Worm (Caenorhabditis elegans) whole organism, young adult: Measurements from ENCODE around the gene btb-22.

ENCODE experiments used
- B0035.1 ChIP-seq: sonication (generic microtip); optimal IDR thresholded peaks from 2 replicates; lab custom pipeline; 2016; ENCODE audit warnings: missing genetic modification characterization, mild to moderate bottlenecking, missing compliant biosample characterization, missing genotype, missing genetic modification reagents
- B0261.1 ChIP-seq: sonication (generic microtip); optimal IDR thresholded peaks from 2 replicates; lab custom pipeline; 2016; ENCODE audit warnings: mild to moderate bottlenecking, missing genetic modification characterization, moderate library complexity, missing compliant biosample characterization
- C17E4.6 ChIP-seq: fragments of 200-800 bp; sonication (Bioruptor generic); IDR thresholded peaks from 2 replicates; pipeline ENCODE4 v1.3.6; 2022; ENCODE audit warnings: missing genetic modification reagents, missing genetic modification characterization, missing compliant biosample characterization
- F22D6.2 ChIP-seq: sonication (generic microtip); optimal IDR thresholded peaks from 2 replicates; lab custom pipeline; 2016; ENCODE audit warnings: mild to moderate bottlenecking, missing genetic modification characterization, missing compliant biosample characterization
- F23B12.7 ChIP-seq: sonication (generic microtip); optimal IDR thresholded peaks from 2 replicates; lab custom pipeline; 2017; ENCODE audit warnings: missing genetic modification characterization, mild to moderate bottlenecking, missing compliant biosample characterization, antibody characterized with exemption, moderate library complexity; ENCODE audit not compliant: insufficient read depth
- F33H1.4 ChIP-seq: fragments of 200-800 bp; sonication (Bioruptor generic); IDR thresholded peaks from 2 replicates; pipeline ENCODE4 v1.3.6; 2022; ENCODE audit warnings: missing genetic modification reagents, missing genetic modification characterization, missing compliant biosample characterization
- F49E8.2 ChIP-seq: sonication (generic microtip); optimal IDR thresholded peaks from 3 replicates; lab custom pipeline; 2017; ENCODE audit warnings: missing genetic modification characterization, mild to moderate bottlenecking, missing compliant biosample characterization, antibody characterized with exemption, moderate library complexity; ENCODE audit not compliant: insufficient read depth
- F57A8.1 ChIP-seq: fragments of 200-800 bp; sonication (Bioruptor generic); optimal IDR thresholded peaks from 2 replicates; lab custom pipeline; 2018; ENCODE audit warnings: mild to moderate bottlenecking, missing genetic modification characterization, moderate library complexity, missing compliant biosample characterization
- K12H6.12 ChIP-seq: fragments of 200-800 bp; sonication (Bioruptor generic); optimal IDR thresholded peaks from 2 replicates; lab custom pipeline; 2018; ENCODE audit warnings: mild to moderate bottlenecking, missing genetic modification characterization, missing compliant biosample characterization
- T07F8.4 ChIP-seq: sonication (generic microtip); optimal IDR thresholded peaks from 2 replicates; lab custom pipeline; 2016; ENCODE audit warnings: mild to moderate bottlenecking, missing genetic modification characterization, moderate library complexity, missing compliant biosample characterization
- Y53G8AR.9 ChIP-seq: fragments of 200-800 bp; sonication (Bioruptor generic); conservative IDR thresholded peaks from 2 replicates; pipeline ENCODE4 v1.3.6; 2022; ENCODE audit warnings: missing genetic modification reagents, missing genetic modification characterization, missing compliant biosample characterization
- Y56A3A.18 ChIP-seq: fragments of 200-800 bp; sonication (Bioruptor generic); IDR thresholded peaks from 2 replicates; pipeline ENCODE4 v1.3.6; 2022; ENCODE audit warnings: missing genetic modification reagents, missing genetic modification characterization, missing compliant biosample characterization
- Y67H2A.10 ChIP-seq: fragments of 200-800 bp; sonication (Bioruptor generic); conservative IDR thresholded peaks from 2 replicates; pipeline ENCODE4 v1.3.6; 2022; ENCODE audit warnings: missing genetic modification reagents, missing genetic modification characterization, missing compliant biosample characterization
- aptf-3 ChIP-seq: fragments of 200-800 bp; sonication (Bioruptor generic); IDR thresholded peaks from 2 replicates; pipeline ENCODE4 v1.3.6; 2022; ENCODE audit warnings: missing genetic modification characterization, missing compliant biosample characterization
- attf-3 ChIP-seq: fragments of 200-800 bp; sonication (Bioruptor generic); conservative IDR thresholded peaks from 2 replicates; pipeline ENCODE4 v1.3.6; 2022; ENCODE audit warnings: missing genetic modification reagents, missing genetic modification characterization, missing compliant biosample characterization
- ccch-3 ChIP-seq: fragments of 200-800 bp; sonication (Bioruptor generic); optimal IDR thresholded peaks from 2 replicates; lab custom pipeline; 2018; ENCODE audit warnings: mild to moderate bottlenecking, missing genetic modification characterization, missing compliant biosample characterization
- cebp-2 ChIP-seq: fragments of 200-800 bp; sonication (Bioruptor generic); IDR thresholded peaks from 2 replicates; pipeline ENCODE4 v1.3.6; 2022; ENCODE audit warnings: missing genetic modification characterization, missing compliant biosample characterization
- ceh-40 ChIP-seq: fragments of 200-800 bp; sonication (Bioruptor generic); IDR thresholded peaks from 2 replicates; pipeline ENCODE4 v1.3.6; 2022; ENCODE audit warnings: missing genetic modification characterization, missing compliant biosample characterization
- ceh-79 ChIP-seq: sonication (generic microtip); optimal IDR thresholded peaks from 2 replicates; lab custom pipeline; 2017; ENCODE audit warnings: mild to moderate bottlenecking, missing genetic modification characterization, missing compliant biosample characterization
- dpl-1 ChIP-seq: fragments of 150-350 bp; optimal IDR thresholded peaks from 2 replicates; lab custom pipeline; 2014; ENCODE audit warnings: missing biosample characterization, missing genetic modification reagents, missing genetic modification characterization
- egl-18 ChIP-seq: fragments of 200-800 bp; sonication (Bioruptor generic); IDR thresholded peaks from 2 replicates; pipeline ENCODE4 v1.3.6; 2022; ENCODE audit warnings: missing genetic modification reagents, missing genetic modification characterization, missing compliant biosample characterization
- ekl-4 ChIP-seq: fragments of 200-800 bp; sonication (Bioruptor generic); IDR thresholded peaks from 2 replicates; pipeline ENCODE4 v1.3.6; 2022; ENCODE audit warnings: missing genetic modification reagents, missing genetic modification characterization, missing compliant biosample characterization
- gei-17 ChIP-seq: fragments of 200-800 bp; sonication (Bioruptor generic); optimal IDR thresholded peaks from 2 replicates; lab custom pipeline; 2018; ENCODE audit warnings: mild to moderate bottlenecking, missing genetic modification characterization, missing compliant biosample characterization
- hlh-12 ChIP-seq: sonication (generic microtip); optimal IDR thresholded peaks from 2 replicates; lab custom pipeline; 2016; ENCODE audit warnings: missing genetic modification characterization, missing compliant biosample characterization
- hlh-26 ChIP-seq: fragments of 200-800 bp; sonication (Bioruptor generic); conservative IDR thresholded peaks from 2 replicates; pipeline ENCODE4 v1.3.6; 2022; ENCODE audit warnings: missing genetic modification reagents, missing genetic modification characterization, missing compliant biosample characterization
- hmg-20 ChIP-seq: fragments of 200-800 bp; sonication (Bioruptor generic); IDR thresholded peaks from 2 replicates; pipeline ENCODE4 v1.3.6; 2022; ENCODE audit warnings: missing genetic modification reagents, missing genetic modification characterization, missing compliant biosample characterization
- lag-1 ChIP-seq: fragments of 200-800 bp; sonication (Bioruptor generic); IDR thresholded peaks from 2 replicates; pipeline ENCODE4 v1.3.6; 2022; ENCODE audit warnings: missing genetic modification reagents, missing genetic modification characterization, missing compliant biosample characterization
- lin-35 ChIP-seq, 3 experiments: fragments of 150-350 bp in 2 of 3; sonication (generic microtip) in 1 of 3; optimal IDR thresholded peaks; 2 replicates each; lab custom pipeline; 2014 to 2018; ENCODE audit warnings: missing biosample characterization in 3 of 3, missing genetic modification characterization in 3 of 3, missing genetic modification reagents in 3 of 3
- lin-54 ChIP-seq: fragments of 200-800 bp; sonication (Bioruptor generic); optimal IDR thresholded peaks from 2 replicates; lab custom pipeline; 2018; ENCODE audit warnings: mild to moderate bottlenecking, missing genetic modification characterization, missing compliant biosample characterization
- lsl-1 ChIP-seq: fragments of 200-800 bp; sonication (Bioruptor generic); optimal IDR thresholded peaks from 2 replicates; lab custom pipeline; 2018; ENCODE audit warnings: mild to moderate bottlenecking, missing genetic modification characterization, moderate library complexity, missing compliant biosample characterization
- lsy-27 ChIP-seq: sonication (generic microtip); optimal IDR thresholded peaks from 2 replicates; lab custom pipeline; 2017; ENCODE audit warnings: missing genetic modification characterization, mild to moderate bottlenecking, missing compliant biosample characterization, antibody characterized with exemption, missing genotype, borderline replicate concordance; ENCODE audit not compliant: insufficient read depth
- madf-6 ChIP-seq: fragments of 200-800 bp; sonication (Bioruptor generic); IDR thresholded peaks from 2 replicates; pipeline ENCODE4 v1.3.6; 2022; ENCODE audit warnings: missing genetic modification reagents, missing genetic modification characterization, missing compliant biosample characterization
- madf-8 ChIP-seq: fragments of 200-800 bp; sonication (Bioruptor generic); conservative IDR thresholded peaks from 2 replicates; pipeline ENCODE4 v1.3.6; 2022; ENCODE audit warnings: missing genetic modification reagents, missing genetic modification characterization, missing compliant biosample characterization
- mel-28 ChIP-seq: sonication (generic microtip); optimal IDR thresholded peaks from 2 replicates; lab custom pipeline; 2016; ENCODE audit warnings: borderline replicate concordance, mild to moderate bottlenecking, missing genetic modification characterization, missing compliant biosample characterization
- nhr-120 ChIP-seq: fragments of 200-800 bp; sonication (Bioruptor generic); IDR thresholded peaks from 2 replicates; pipeline ENCODE4 v1.3.6; 2022; ENCODE audit warnings: missing genetic modification characterization, missing compliant biosample characterization
- nhr-27 ChIP-seq: fragments of 200-800 bp; sonication (Bioruptor generic); optimal IDR thresholded peaks from 2 replicates; lab custom pipeline; 2018; ENCODE audit warnings: mild to moderate bottlenecking, missing genetic modification characterization, moderate library complexity, missing compliant biosample characterization
- nhr-80 ChIP-seq: sonication (generic microtip); optimal IDR thresholded peaks from 2 replicates; lab custom pipeline; 2016; ENCODE audit warnings: missing genetic modification characterization, missing compliant biosample characterization
- rpc-1 ChIP-seq, 2 experiments: fragments of 150-350 bp in 1 of 2; sonication (generic microtip) in 1 of 2; optimal IDR thresholded peaks; 2 replicates each; lab custom pipeline; 2014 to 2018; ENCODE audit warnings: missing biosample characterization in 1 of 2, missing genetic modification characterization in 1 of 2, missing genetic modification reagents in 1 of 2, missing genotype in 1 of 2
- sea-2 ChIP-seq: fragments of 200-800 bp; sonication (Bioruptor generic); IDR thresholded peaks from 2 replicates; pipeline ENCODE4 v1.3.6; 2022; ENCODE audit warnings: missing genetic modification characterization, missing compliant biosample characterization
- snpc-3.4 ChIP-seq: sonication (generic microtip); optimal IDR thresholded peaks from 2 replicates; lab custom pipeline; 2017; ENCODE audit warnings: missing genetic modification characterization, mild to moderate bottlenecking, missing compliant biosample characterization, antibody characterized with exemption, moderate library complexity, missing genotype, missing genetic modification reagents
- snpc-4 ChIP-seq, 5 experiments: fragments of 150-350 bp in 1 of 5; sonication (generic microtip) in 4 of 5; optimal IDR thresholded peaks; 2 replicates each; lab custom pipeline; 2014 to 2018; ENCODE audit warnings: missing genetic modification characterization in 5 of 5, missing biosample characterization in 3 of 5, antibody characterized with exemption in 2 of 5, mild to moderate bottlenecking in 2 of 5, missing compliant biosample characterization in 2 of 5, missing genotype in 2 of 5, moderate library complexity in 2 of 5, missing genetic modification reagents in 1 of 5
- somi-1 ChIP-seq: fragments of 200-800 bp; sonication (Bioruptor generic); optimal IDR thresholded peaks from 2 replicates; lab custom pipeline; 2018; ENCODE audit warnings: mild to moderate bottlenecking, missing genetic modification characterization, missing compliant biosample characterization
- sptf-2 ChIP-seq: fragments of 200-800 bp; sonication (Bioruptor generic); optimal IDR thresholded peaks from 2 replicates; lab custom pipeline; 2018; ENCODE audit warnings: mild to moderate bottlenecking, missing genetic modification characterization, missing compliant biosample characterization
- tbp1 ChIP-seq: fragments of 200-800 bp; sonication (Bioruptor generic); optimal IDR thresholded peaks from 2 replicates; lab custom pipeline; 2018; ENCODE audit warnings: mild to moderate bottlenecking, missing genetic modification characterization, missing compliant biosample characterization
- tlf-1 ChIP-seq: fragments of 200-800 bp; sonication (Bioruptor generic); optimal IDR thresholded peaks from 2 replicates; lab custom pipeline; 2018; ENCODE audit warnings: mild to moderate bottlenecking, missing genetic modification characterization, missing compliant biosample characterization
- unc-62 ChIP-seq: fragments of 150-350 bp; optimal IDR thresholded peaks from 2 replicates; lab custom pipeline; 2014; ENCODE audit warnings: missing biosample characterization, missing genetic modification reagents, missing genetic modification characterization
- ztf-22 ChIP-seq: fragments of 200-800 bp; sonication (Bioruptor generic); optimal IDR thresholded peaks from 2 replicates; lab custom pipeline; 2018; ENCODE audit warnings: mild to moderate bottlenecking, missing genetic modification characterization, moderate library complexity, missing compliant biosample characterization
- ztf-6 ChIP-seq: fragments of 200-800 bp; sonication (Bioruptor generic); IDR thresholded peaks from 2 replicates; pipeline ENCODE4 v1.3.6; 2022; ENCODE audit warnings: missing genetic modification reagents, missing genetic modification characterization, missing compliant biosample characterization

Gene btb-22

ce11 chrII:3267815-3268214 is 31.7 kb upstream of the btb-22 start (continued):
- TF ChIP-seq F57A8.1 (no peak), egl-18 (GFP tag; lab: Robert Waterston, UW) (no peak), B0035.1 (no peak), lag-1 (GFP tag; lab: Robert Waterston, UW) (no peak), snpc-3.4 (tag; lab: Kevin White, UChicago) (no peak), rpc-1 (optimal IDR thresholded peaks at IDR 0.05; lab: Kevin White, UChicago) (peak; percentile 65), rpc-1 (tag; optimal IDR thresholded peaks at IDR 0.05; lab: Kevin White, UChicago) (peak; percentile 78), mel-28 (tag; lab: Kevin White, UChicago) (no peak), unc-62 (GFP tag; lab: Kevin White, UChicago) (no peak), Y67H2A.10 (GFP tag; lab: Robert Waterston, UW) (no peak), hlh-26 (GFP tag; lab: Robert Waterston, UW) (no peak), attf-3 (no peak), F22D6.2 (no peak), ztf-6 (no peak), lin-35 (GFP tag; optimal IDR thresholded peaks at IDR 0.05; lab: Kevin White, UChicago) (no peak), ccch-3 (no peak), lsl-1 (GFP tag; lab: Kevin White, UChicago) (peak; percentile 24), somi-1 (GFP tag; lab: Kevin White, UChicago) (no peak), T07F8.4 (tag; lab: Kevin White, UChicago) (no peak), nhr-120 (GFP tag; lab: Robert Waterston, UW) (no peak), tlf-1 (GFP tag; lab: Kevin White, UChicago) (no peak), ceh-40 (GFP tag; lab: Robert Waterston, UW) (no peak), C17E4.6 (GFP tag; lab: Robert Waterston, UW) (no peak), F23B12.7 (tag; lab: Kevin White, UChicago) (no peak), B0261.1 (tag; lab: Kevin White, UChicago) (peak; percentile 80), F33H1.4 (no peak), gei-17 (no peak), ztf-22 (no peak), lin-54 (no peak), madf-6 (no peak), Y53G8AR.9 (GFP tag; lab: Robert Waterston, UW) (peak; percentile 55; the same call in 1 of the 2 replicates), aptf-3 (GFP tag; lab: Robert Waterston, UW) (no peak), Y56A3A.18 (GFP tag; lab: Robert Waterston, UW) (no peak), ceh-79 (tag; lab: Kevin White, UChicago) (no peak), K12H6.12 (tag; lab: Kevin White, UChicago) (no peak), hlh-12 (tag; lab: Kevin White, UChicago) (no peak), lsy-27 (no peak), cebp-2 (no peak), ekl-4 (GFP tag; lab: Robert Waterston, UW) (no peak), madf-8 (GFP tag; lab: Robert Waterston, UW) (no peak), hmg-20 (no peak), sptf-2 (GFP tag; lab: Kevin White, UChicago) (no peak), F49E8.2 (tag; lab: Kevin White, UChicago) (no peak), nhr-80 (tag; lab: Kevin White, UChicago) (no peak), nhr-27 (tag; lab: Kevin White, UChicago) (no peak), snpc-4 (GFP tag; optimal IDR thresholded peaks at IDR 0.05; lab: Kevin White, UChicago) (no peak), snpc-4 (tag; optimal IDR thresholded peaks at IDR 0.05; lab: Kevin White, UChicago) (peak in 1 of 4 experiments; percentile 37), tbp1 (GFP tag; lab: Kevin White, UChicago) (peak; percentile 95), dpl-1 (GFP tag; lab: Kevin White, UChicago) (no peak), sea-2 (no peak)
